Worm (Caenorhabditis elegans) whole organism, L1 larva: ENCODE data around the gene cyp-35A5.
A peak's percentile ranks its signal among the peaks of the same experiment; 100 is the strongest.

ENCODE experiments used
- C16A3.4 ChIP-seq: fragments of 150-350 bp; optimal IDR thresholded peaks from 2 replicates; lab custom pipeline; 2014; ENCODE audit warnings: missing biosample characterization, missing genetic modification characterization
- Y116A8C.19 ChIP-seq: sonication (generic microtip); optimal IDR thresholded peaks from 2 replicates; lab custom pipeline; 2016; ENCODE audit warnings: missing compliant biosample characterization, missing genetic modification characterization, borderline replicate concordance
- ama-1 ChIP-seq: fragments of 150-350 bp; optimal IDR thresholded peaks from 2 replicates; lab custom pipeline; 2014
- blmp-1 ChIP-seq: fragments of 150-350 bp; optimal IDR thresholded peaks from 2 replicates; lab custom pipeline; 2014; ENCODE audit warnings: missing biosample characterization, missing genetic modification characterization
- ceh-63 ChIP-seq: fragments of 200-800 bp; sonication (Bioruptor generic); optimal IDR thresholded peaks from 2 replicates; lab custom pipeline; 2018; ENCODE audit warnings: mild to moderate bottlenecking, missing genetic modification characterization, missing compliant biosample characterization
- ceh-82 ChIP-seq, 3 experiments: fragments of 150-350 bp in 1 of 3; sonication (generic microtip) in 2 of 3; optimal IDR thresholded peaks; 2 replicates each; lab custom pipeline; 2014 to 2017; ENCODE audit warnings: missing biosample characterization in 3 of 3, missing genetic modification characterization in 3 of 3
- ces-1 ChIP-seq: fragments of 150-350 bp; optimal IDR thresholded peaks from 2 replicates; lab custom pipeline; 2014; ENCODE audit warnings: missing biosample characterization, missing genetic modification reagents, missing genetic modification characterization
- dsc-1 ChIP-seq: sonication (generic microtip); optimal IDR thresholded peaks from 2 replicates; lab custom pipeline; 2016; ENCODE audit warnings: mild to moderate bottlenecking, missing genetic modification characterization, missing compliant biosample characterization
- egl-13 ChIP-seq: sonication (generic microtip); optimal IDR thresholded peaks from 2 replicates; lab custom pipeline; 2016; ENCODE audit warnings: missing genotype, missing genetic modification reagents, missing genetic modification characterization, missing compliant biosample characterization
- egl-27 ChIP-seq, 2 experiments: fragments of 150-350 bp in 1 of 2; sonication (generic microtip); optimal IDR thresholded peaks; 3 replicates each; lab custom pipeline; 2017 to 2018; ENCODE audit warnings: missing biosample characterization in 2 of 2, missing genetic modification characterization in 2 of 2, missing genetic modification reagents in 2 of 2
- elt-2 ChIP-seq: sonication (generic microtip); optimal IDR thresholded peaks from 2 replicates; lab custom pipeline; 2016; ENCODE audit warnings: missing genetic modification characterization, mild to moderate bottlenecking, inconsistent platforms, missing compliant biosample characterization, missing genetic modification reagents
- elt-3 ChIP-seq, 6 experiments: fragments of 150-350 bp in 1 of 6; sonication (generic microtip); optimal IDR thresholded peaks; 2 replicates each; lab custom pipeline; 2017 to 2018; ENCODE audit warnings: missing biosample characterization in 6 of 6, missing genetic modification characterization in 6 of 6, inconsistent platforms in 1 of 6
- fkh-8 ChIP-seq: sonication (generic microtip); optimal IDR thresholded peaks from 2 replicates; lab custom pipeline; 2016; ENCODE audit warnings: mild to moderate bottlenecking, missing genetic modification characterization, missing compliant biosample characterization
- grh-1 ChIP-seq: fragments of 200-800 bp; sonication (Bioruptor generic); IDR thresholded peaks from 2 replicates; pipeline ENCODE4 v1.3.6; 2022; ENCODE audit warnings: missing genetic modification reagents, missing genetic modification characterization, missing compliant biosample characterization
- hlh-17 ChIP-seq: fragments of 200-800 bp; sonication (Bioruptor generic); optimal IDR thresholded peaks from 2 replicates; lab custom pipeline; 2018; ENCODE audit warnings: missing genetic modification characterization, mild to moderate bottlenecking, missing compliant biosample characterization, moderate library complexity, borderline replicate concordance
- jun-1 ChIP-seq: fragments of 150-350 bp; optimal IDR thresholded peaks from 2 replicates; lab custom pipeline; 2014; ENCODE audit warnings: missing biosample characterization, missing genetic modification reagents, missing genetic modification characterization
- lin-14 ChIP-seq: fragments of 200-800 bp; sonication (Bioruptor generic); optimal IDR thresholded peaks from 2 replicates; lab custom pipeline; 2018; ENCODE audit warnings: mild to moderate bottlenecking, missing genetic modification characterization, moderate library complexity, missing compliant biosample characterization
- lin-35 ChIP-seq, 2 experiments: fragments of 150-350 bp; optimal IDR thresholded peaks; 2 replicates each; lab custom pipeline; 2014; ENCODE audit warnings: missing biosample characterization in 2 of 2, missing genetic modification characterization in 2 of 2, missing genetic modification reagents in 2 of 2
- lir-3 ChIP-seq: sonication (generic microtip); optimal IDR thresholded peaks from 2 replicates; lab custom pipeline; 2016; ENCODE audit warnings: mild to moderate bottlenecking, missing genetic modification characterization, moderate library complexity, missing compliant biosample characterization; ENCODE audit not compliant: poor library complexity
- lsy-2 ChIP-seq, 2 experiments: fragments of 150-350 bp; optimal IDR thresholded peaks; 2 replicates each; lab custom pipeline; 2014; ENCODE audit warnings: missing biosample characterization in 2 of 2, missing genetic modification characterization in 2 of 2
- mdl-1 ChIP-seq, 2 experiments: fragments of 150-350 bp; optimal IDR thresholded peaks; 2 replicates each; lab custom pipeline; 2014 to 2017; ENCODE audit warnings: missing biosample characterization in 2 of 2, missing genetic modification characterization in 2 of 2, inconsistent platforms in 1 of 2
- mep-1 ChIP-seq: fragments of 150-350 bp; optimal IDR thresholded peaks from 2 replicates; lab custom pipeline; 2014; ENCODE audit warnings: missing biosample characterization, missing genetic modification characterization
- nhr-19 ChIP-seq: fragments of 200-800 bp; sonication (Bioruptor generic); conservative IDR thresholded peaks from 2 replicates; pipeline ENCODE4 v1.3.6; 2022; ENCODE audit warnings: missing genetic modification characterization, missing compliant biosample characterization
- nhr-20 ChIP-seq: sonication (generic microtip); optimal IDR thresholded peaks from 2 replicates; lab custom pipeline; 2016; ENCODE audit warnings: mild to moderate bottlenecking, missing genetic modification characterization, missing compliant biosample characterization
- nhr-237 ChIP-seq: fragments of 150-350 bp; optimal IDR thresholded peaks from 2 replicates; lab custom pipeline; 2014; ENCODE audit warnings: missing biosample characterization, missing genetic modification characterization
- nhr-47 ChIP-seq: sonication (generic microtip); optimal IDR thresholded peaks from 2 replicates; lab custom pipeline; 2016; ENCODE audit warnings: mild to moderate bottlenecking, missing genetic modification characterization, moderate library complexity, missing compliant biosample characterization
- nhr-71 ChIP-seq: sonication (generic microtip); optimal IDR thresholded peaks from 2 replicates; lab custom pipeline; 2016; ENCODE audit warnings: mild to moderate bottlenecking, missing genetic modification characterization, moderate library complexity, missing compliant biosample characterization
- nhr-77 ChIP-seq: fragments of 150-350 bp; optimal IDR thresholded peaks from 2 replicates; lab custom pipeline; 2014; ENCODE audit warnings: missing biosample characterization, missing genetic modification characterization
- nhr-84 ChIP-seq: sonication (generic microtip); optimal IDR thresholded peaks from 2 replicates; lab custom pipeline; 2017; ENCODE audit warnings: missing biosample characterization, missing genetic modification characterization
- nhr-85 ChIP-seq: sonication (generic microtip); peaks from one replicate; lab custom pipeline; 2016; ENCODE audit warnings: missing genetic modification characterization, inconsistent platforms, missing compliant biosample characterization
- nhr-90 ChIP-seq: sonication (generic microtip); optimal IDR thresholded peaks from 2 replicates; lab custom pipeline; 2016; ENCODE audit warnings: mild to moderate bottlenecking, missing genetic modification characterization, missing compliant biosample characterization; ENCODE audit not compliant: poor library complexity
- pag-3 ChIP-seq: sonication (generic microtip); optimal IDR thresholded peaks from 2 replicates; lab custom pipeline; 2017; ENCODE audit warnings: missing genetic modification characterization, mild to moderate bottlenecking, missing compliant biosample characterization, antibody characterized with exemption, borderline replicate concordance; ENCODE audit not compliant: insufficient read depth
- pax-3 ChIP-seq: fragments of 200-800 bp; sonication (Bioruptor generic); optimal IDR thresholded peaks from 2 replicates; lab custom pipeline; 2018; ENCODE audit warnings: mild to moderate bottlenecking, missing genetic modification characterization, moderate library complexity, missing compliant biosample characterization
- snpc-4 ChIP-seq: fragments of 150-350 bp; optimal IDR thresholded peaks from 2 replicates; lab custom pipeline; 2014; ENCODE audit warnings: missing biosample characterization, missing genetic modification characterization
- snu-23 ChIP-seq: sonication (generic microtip); optimal IDR thresholded peaks from 2 replicates; lab custom pipeline; 2016; ENCODE audit warnings: missing genetic modification characterization, missing compliant biosample characterization
- tbx-2 ChIP-seq: sonication (generic microtip); optimal IDR thresholded peaks from 2 replicates; lab custom pipeline; 2016; ENCODE audit warnings: missing genetic modification characterization, missing compliant biosample characterization
- unc-62 ChIP-seq: fragments of 150-350 bp; optimal IDR thresholded peaks from 2 replicates; lab custom pipeline; 2014; ENCODE audit warnings: missing biosample characterization, missing genetic modification reagents, missing genetic modification characterization
- unc-86 ChIP-seq: sonication (generic microtip); optimal IDR thresholded peaks from 2 replicates; lab custom pipeline; 2016; ENCODE audit warnings: missing genetic modification characterization, missing compliant biosample characterization
- unc-98 ChIP-seq: fragments of 200-800 bp; sonication (Bioruptor generic); IDR thresholded peaks from 2 replicates; pipeline ENCODE4 v1.3.6; 2022; ENCODE audit warnings: missing genetic modification characterization, missing compliant biosample characterization
- vab-15 ChIP-seq: sonication (generic microtip); optimal IDR thresholded peaks from 2 replicates; lab custom pipeline; 2017; ENCODE audit warnings: missing genotype, mild to moderate bottlenecking, missing genetic modification characterization, missing compliant biosample characterization
- xbp-1 ChIP-seq: sonication (generic microtip); optimal IDR thresholded peaks from 2 replicates; lab custom pipeline; 2016; ENCODE audit warnings: missing genetic modification characterization, missing compliant biosample characterization
- zag-1 ChIP-seq: fragments of 150-350 bp; optimal IDR thresholded peaks from 2 replicates; lab custom pipeline; 2014; ENCODE audit warnings: missing biosample characterization, missing genetic modification characterization

cyp-35A5 gene

DNA sequence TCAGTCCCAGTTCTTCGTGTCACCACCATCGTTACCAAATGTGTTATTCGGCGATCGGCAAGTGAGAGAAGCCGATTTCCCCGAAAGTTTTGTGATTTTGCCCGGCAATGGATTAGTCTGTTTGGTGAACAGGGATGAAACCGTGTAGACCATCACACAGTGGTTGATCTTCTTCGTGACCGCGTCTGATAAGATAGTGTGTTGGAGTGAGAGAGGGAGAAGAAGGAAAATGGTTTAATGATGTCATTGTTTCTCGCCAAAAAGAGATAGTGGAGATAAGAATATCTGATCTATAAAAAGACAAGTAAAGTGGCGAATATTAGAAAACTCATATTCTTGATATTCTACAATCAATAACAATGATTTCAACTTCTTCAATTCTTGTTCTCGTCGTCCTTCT is 43.7 kb downstream of the cyp-35A5 start, which contains the start of gene nlp-31 (continued):
- peak; percentile 29 for TF ChIP-seq nhr-90
- TF ChIP-seq nhr-237 (tag; lab: Kevin White, UChicago) = peak; percentile 12
- TF ChIP-seq nhr-19 = 0 out of 2 replicates have a peak, but pooled peaks have one; percentile 29
- peak; percentile 27 for TF ChIP-seq tbx-2 (tag; lab: Kevin White, UChicago)
- no peak for TF ChIP-seq hlh-17 (GFP tag; lab: Kevin White, UChicago)
- peak; percentile 80 for TF ChIP-seq nhr-71
- TF ChIP-seq lsy-2 (tag; optimal IDR thresholded peaks at IDR 0.05; lab: Kevin White, UChicago) = peak in 1 of 2 experiments; percentile 21
- peak; percentile 64 to 97 (median 96) for TF ChIP-seq elt-3 (tag; optimal IDR thresholded peaks at IDR 0.05; lab: Kevin White, UChicago)
- TF ChIP-seq lir-3 (tag; lab: Kevin White, UChicago) = no peak
- TF ChIP-seq blmp-1 (tag; lab: Kevin White, UChicago) = peak; percentile 89
- no peak for TF ChIP-seq ces-1 (GFP tag; lab: Kevin White, UChicago)
- no peak for TF ChIP-seq unc-62 (GFP tag; lab: Kevin White, UChicago)
- TF ChIP-seq, all 84 proteins: peak for 17

- TF ChIP-seq lin-35 (GFP tag; optimal IDR thresholded peaks at IDR 0.05; lab: Kevin White, UChicago) = no peak
Measured at ce11 chrV:3980228-3980933, 44.3 kb downstream of the cyp-35A5 start.

DNA sequence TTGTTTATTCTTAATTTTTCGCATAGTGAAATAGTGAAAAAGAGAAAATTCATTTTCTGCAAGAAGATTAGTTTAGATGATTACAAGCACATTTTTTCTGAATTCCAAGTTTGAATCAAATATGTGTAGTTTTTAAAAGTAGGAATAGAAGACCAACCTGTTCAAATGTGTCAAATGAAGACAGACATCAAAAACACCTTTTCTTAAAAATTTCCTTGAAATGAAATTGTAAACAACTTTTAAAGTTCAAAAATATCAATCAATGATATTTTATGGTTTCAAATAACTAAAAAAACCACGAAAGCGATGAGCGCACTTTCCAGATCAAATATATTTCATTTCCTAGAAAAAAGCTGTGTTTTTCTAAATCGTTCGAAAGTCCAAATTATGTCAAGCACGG is 45.6 kb downstream of the cyp-35A5 start, which contains the start of gene nlp-30:
Gene nlp-30, plus strand, starts transcription at position 301 of the 400 bp plus-strand sequence.
- no peak for TF ChIP-seq unc-98
- no peak for TF ChIP-seq nhr-77
- no peak for TF ChIP-seq Y116A8C.19 (tag; lab: Kevin White, UChicago)
- no peak for TF ChIP-seq nhr-237 (tag; lab: Kevin White, UChicago)
- TF ChIP-seq vab-15 = no peak
- no peak for TF ChIP-seq jun-1
- TF ChIP-seq lsy-2 (tag; optimal IDR thresholded peaks at IDR 0.05; lab: Kevin White, UChicago) = no peak
- TF ChIP-seq ceh-63 (GFP tag; lab: Kevin White, UChicago) = no peak
- no peak for TF ChIP-seq C16A3.4 (tag; lab: Kevin White, UChicago)
- TF ChIP-seq lin-35 (GFP tag; optimal IDR thresholded peaks at IDR 0.05; lab: Kevin White, UChicago) = no peak
- TF ChIP-seq snu-23 (GFP tag; lab: Kevin White, UChicago) = no peak
- no peak for TF ChIP-seq egl-13 (tag; lab: Kevin White, UChicago)
- TF ChIP-seq ceh-82 (tag; optimal IDR thresholded peaks at IDR 0.05; lab: Kevin White, UChicago) = no peak
- no peak for TF ChIP-seq mep-1 (tag; lab: Kevin White, UChicago)
- no peak for TF ChIP-seq nhr-84

ce11 chrV:3984178-3984577 is 48.1 kb downstream of the cyp-35A5 start, which contains the start of gene nlp-29:
Gene nlp-29 (plus strand): TSS chrV:3984425.
- TF ChIP-seq lin-14 (GFP tag; lab: Kevin White, UChicago) (peak; percentile 46), ceh-82 (tag; optimal IDR thresholded peaks at IDR 0.05; lab: Kevin White, UChicago) (no peak), elt-2 (no peak), elt-3 (tag; optimal IDR thresholded peaks at IDR 0.05; lab: Kevin White, UChicago) (peak in 1 of 6 experiments; percentile 56), fkh-8 (tag; lab: Kevin White, UChicago) (no peak), nhr-47 (tag; lab: Kevin White, UChicago) (no peak), snpc-4 (tag; lab: Kevin White, UChicago) (no peak), nhr-20 (tag; lab: Kevin White, UChicago) (peak; percentile 71), snu-23 (GFP tag; lab: Kevin White, UChicago) (peak; percentile 50), mdl-1 (tag; optimal IDR thresholded peaks at IDR 0.05; lab: Kevin White, UChicago) (peak in 1 of 2 experiments; percentile 9), grh-1 (0 out of 2 replicates have a peak, but pooled peaks have one; percentile 24), egl-27 (tag; optimal IDR thresholded peaks at IDR 0.05; lab: Kevin White, UChicago) (no peak), nhr-85 (tag; lab: Kevin White, UChicago) (peak; percentile 86), hlh-17 (GFP tag; lab: Kevin White, UChicago) (no peak), lin-35 (GFP tag; optimal IDR thresholded peaks at IDR 0.05; lab: Kevin White, UChicago) (peak in 1 of 2 experiments; percentile 15), nhr-71 (peak; percentile 58), pag-3 (no peak), unc-86 (tag; lab: Kevin White, UChicago) (no peak), blmp-1 (tag; lab: Kevin White, UChicago) (peak; percentile 87), zag-1 (tag; lab: Kevin White, UChicago) (no peak), pax-3 (no peak), lsy-2 (tag; optimal IDR thresholded peaks at IDR 0.05; lab: Kevin White, UChicago) (no peak), dsc-1 (no peak), xbp-1 (tag; lab: Kevin White, UChicago) (no peak), ama-1 (no peak)
- TF ChIP-seq, all 84 proteins: peak for 10
